Worm (Caenorhabditis elegans) whole organism, L4/young adult: ENCODE data around the gene srw-135.

Experiments used
- W03F9.2 ChIP-seq: fragments of 150-350 bp; optimal IDR thresholded peaks from 2 replicates; lab custom pipeline; 2014; ENCODE audit warnings: missing biosample characterization, missing genetic modification characterization
- dao-5 ChIP-seq: sonication (generic microtip); optimal IDR thresholded peaks from 2 replicates; lab custom pipeline; 2016; ENCODE audit warnings: missing genotype, missing genetic modification characterization, moderate library complexity, missing compliant biosample characterization
- him-1 ChIP-seq: sonication (generic microtip); optimal IDR thresholded peaks from 2 replicates; lab custom pipeline; 2016; ENCODE audit warnings: missing genotype, missing genetic modification reagents, missing genetic modification characterization, missing compliant biosample characterization

DNA sequence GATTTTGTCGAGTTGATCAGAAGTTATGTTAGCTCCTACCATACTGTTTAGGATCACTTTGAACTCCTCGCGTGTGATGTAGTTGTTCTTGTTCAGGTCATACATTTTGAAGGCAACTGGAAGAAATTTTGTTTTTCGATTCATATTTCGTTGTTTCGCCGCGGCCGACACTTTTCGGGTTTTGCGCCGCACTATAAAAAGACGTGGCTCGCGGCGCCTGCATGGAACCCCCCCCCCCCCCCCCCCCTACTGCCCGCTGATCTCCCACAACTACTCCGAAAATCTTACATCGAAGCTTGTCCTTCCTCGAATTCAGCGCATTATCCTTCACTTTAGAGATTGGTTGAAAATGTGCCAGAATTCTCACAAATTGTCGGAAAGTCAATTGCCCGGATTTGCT lies 26.8 kb upstream of the srw-135 start:
- TF ChIP-seq dao-5 (no peak), him-1 (tag; lab: Kevin White, UChicago) (no peak), W03F9.2 (tag; lab: Kevin White, UChicago) (no peak)
